Worm (Caenorhabditis elegans): ENCODE data around the gene clec-218.

The clec-218 gene

DNA sequence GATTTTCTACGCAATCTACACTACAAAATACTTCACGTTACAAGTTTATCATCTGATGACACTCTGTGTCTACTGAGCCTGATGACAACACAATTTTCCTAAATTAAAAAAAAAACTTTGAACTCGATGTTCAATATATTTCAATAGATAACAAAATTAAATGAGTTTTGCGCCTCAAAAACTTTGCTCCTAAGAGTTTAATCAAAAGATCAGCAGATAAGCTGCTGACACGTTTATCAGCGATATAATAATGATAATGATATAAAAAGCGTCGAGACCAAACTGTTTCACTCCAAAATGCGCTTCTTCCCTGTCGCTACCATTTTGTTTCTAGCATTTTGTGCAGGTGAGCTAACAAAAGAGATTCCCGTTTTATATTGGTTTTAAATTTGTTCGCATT is at the start of gene clec-218:
clec-218 (plus strand) TSS at position 262 of the 400 bp plus-strand sequence.
- no peak for TF ChIP-seq flt-1 (GFP tag; IDR thresholded peaks at IDR 0.05)
- no peak for TF ChIP-seq F13C5.2 (tag; optimal IDR thresholded peaks at IDR 0.05)
- no peak for TF ChIP-seq ama-1 (optimal IDR thresholded peaks at IDR 0.05)
- no peak for TF ChIP-seq hmbx-1 (tag; optimal IDR thresholded peaks at IDR 0.05)
- no peak for TF ChIP-seq tbx-11 (GFP tag; IDR thresholded peaks at IDR 0.05)
- TF ChIP-seq scrt-1 (GFP tag; IDR thresholded peaks at IDR 0.05): no peak

- TF ChIP-seq tbx-37 (GFP tag; conservative IDR thresholded peaks at IDR 0.05): no peak
Measured at ce11 chrV:8259016-8259415, 48.7 kb upstream of the clec-218 start, which contains the start of gene C16D9.1. TSS of gene C16D9.1 (plus strand) at chrV:8259316.

ce11 chrV:8262212-8262611 is 45.5 kb upstream of the clec-218 start:
- TF ChIP-seq hnd-1 (tag; optimal IDR thresholded peaks at IDR 0.05): no peak

DNA sequence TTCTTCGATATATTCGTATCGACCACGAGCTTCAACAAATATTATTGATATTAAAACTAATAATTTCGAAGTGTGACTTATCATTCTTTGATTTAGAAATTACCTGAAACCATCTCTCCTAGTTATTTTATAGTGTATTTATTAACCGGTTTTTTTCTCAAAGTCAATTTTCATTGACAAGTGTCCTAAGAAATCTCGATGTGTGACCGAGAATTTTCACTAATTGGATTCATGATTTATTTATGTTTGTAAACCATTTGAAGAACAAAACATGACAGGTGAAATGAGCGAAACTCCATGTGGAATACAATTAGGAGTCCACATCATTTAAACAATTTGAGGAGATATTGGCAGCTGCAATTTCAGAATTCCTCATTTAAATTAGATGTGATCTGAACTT is 44.3 kb upstream of the clec-218 start, which contains the start of gene C16D9.8:
C16D9.8 (minus strand) TSS at position 101 of the 400 bp plus-strand sequence.
- no peak for TF ChIP-seq B0310.2 (tag; optimal IDR thresholded peaks at IDR 0.05)
- no peak for TF ChIP-seq pes-1 (GFP tag; IDR thresholded peaks at IDR 0.05)
- TF ChIP-seq flt-1 (GFP tag; IDR thresholded peaks at IDR 0.05): no peak
- no peak for TF ChIP-seq ets-7 (tag; optimal IDR thresholded peaks at IDR 0.05)
- TF ChIP-seq sea-1 (GFP tag; conservative IDR thresholded peaks at IDR 0.05): no peak
- TF ChIP-seq tra-4 (tag; optimal IDR thresholded peaks at IDR 0.05): no peak
- no peak for TF ChIP-seq F13C5.2 (tag; optimal IDR thresholded peaks at IDR 0.05)

DNA sequence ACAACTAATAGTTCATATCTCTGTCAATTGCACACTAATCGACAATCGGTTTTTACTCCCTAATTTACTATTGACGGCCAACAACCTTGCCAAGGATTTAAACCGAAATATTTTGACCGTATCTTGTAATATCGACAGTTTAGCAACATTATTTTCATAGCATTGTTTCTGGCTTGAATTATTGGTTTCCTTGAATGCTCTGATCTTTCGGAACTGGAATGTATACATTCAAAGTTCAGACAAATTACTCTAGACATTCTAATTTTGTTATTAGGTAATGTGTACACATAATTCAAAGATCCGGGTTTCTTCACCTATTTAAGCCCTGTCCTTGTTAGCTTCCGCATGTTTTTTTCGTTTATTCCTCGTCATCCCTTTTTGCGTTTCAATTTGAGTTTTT is 43.8 kb upstream of the clec-218 start, which contains the start of gene C16D9.9:
C16D9.9 (plus strand) TSS at position 301 of the 400 bp plus-strand sequence.
- TF ChIP-seq pes-1 (GFP tag; IDR thresholded peaks at IDR 0.05): no peak
- no peak for TF ChIP-seq flt-1 (GFP tag; IDR thresholded peaks at IDR 0.05)
- no peak for TF ChIP-seq tbx-37 (GFP tag; conservative IDR thresholded peaks at IDR 0.05)
- no peak for TF ChIP-seq aly-1 (tag; optimal IDR thresholded peaks at IDR 0.05)

ce11 chrV:8266232-8266631 is 41.5 kb upstream of the clec-218 start, which contains the start of gene F21F8.5:
TSS of gene F21F8.5 (minus strand) at chrV:8266332.
- TF ChIP-seq F13C5.2 (tag; optimal IDR thresholded peaks at IDR 0.05): no peak
- TF ChIP-seq hmbx-1 (tag; optimal IDR thresholded peaks at IDR 0.05): no peak
- TF ChIP-seq scrt-1 (GFP tag; IDR thresholded peaks at IDR 0.05): no peak
- no peak for TF ChIP-seq ets-7 (tag; optimal IDR thresholded peaks at IDR 0.05)
- no peak for TF ChIP-seq tra-4 (tag; optimal IDR thresholded peaks at IDR 0.05)
- TF ChIP-seq flt-1 (GFP tag; IDR thresholded peaks at IDR 0.05): no peak
- TF ChIP-seq ama-1 (optimal IDR thresholded peaks at IDR 0.05): no peak
- TF ChIP-seq ceh-36 (tag; optimal IDR thresholded peaks at IDR 0.05): no peak

DNA sequence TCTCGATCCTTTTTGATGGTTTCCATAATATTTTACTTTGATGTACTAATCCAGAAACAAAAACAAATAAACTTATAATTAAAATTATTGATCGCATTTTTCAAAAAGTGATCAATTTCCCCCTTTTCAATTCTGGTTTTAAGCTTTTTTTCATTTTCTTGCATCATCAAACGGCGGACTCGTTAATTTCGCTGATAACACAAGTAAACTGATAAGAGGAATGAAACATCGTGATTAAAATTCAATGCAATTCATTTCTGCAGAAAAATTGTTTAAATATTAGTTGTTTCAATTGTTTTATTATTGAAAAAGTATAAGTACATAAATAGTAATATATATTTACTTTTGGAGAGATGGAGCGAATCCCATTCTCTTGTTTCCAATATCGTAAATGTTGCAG is 40.5 kb upstream of the clec-218 start:
- TF ChIP-seq ceh-13 (GFP tag; optimal IDR thresholded peaks at IDR 0.05) (no peak), scrt-1 (GFP tag; IDR thresholded peaks at IDR 0.05) (no peak), tbx-37 (GFP tag; conservative IDR thresholded peaks at IDR 0.05) (no peak), ama-1 (optimal IDR thresholded peaks at IDR 0.05) (no peak), tbx-11 (GFP tag; IDR thresholded peaks at IDR 0.05) (no peak), ceh-36 (tag; optimal IDR thresholded peaks at IDR 0.05) (no peak), F13C5.2 (tag; optimal IDR thresholded peaks at IDR 0.05) (no peak), sea-1 (GFP tag; conservative IDR thresholded peaks at IDR 0.05) (no peak), hmbx-1 (tag; optimal IDR thresholded peaks at IDR 0.05) (no peak), pes-1 (GFP tag; IDR thresholded peaks at IDR 0.05) (no peak), hmg-4 (GFP tag; optimal IDR thresholded peaks at IDR 0.05) (no peak)

ce11 chrV:8268902-8269301 is 38.8 kb upstream of the clec-218 start, which contains the start of the genes asp-6 and asp-12:
TSS of gene asp-6 (minus strand) at chrV:8268937.
TSS of gene asp-12 (plus strand) at chrV:8269210.
- TF ChIP-seq tbx-37 (GFP tag; conservative IDR thresholded peaks at IDR 0.05) (no peak), flt-1 (GFP tag; IDR thresholded peaks at IDR 0.05) (no peak), ets-7 (tag; optimal IDR thresholded peaks at IDR 0.05) (no peak), pes-1 (GFP tag; IDR thresholded peaks at IDR 0.05) (no peak), scrt-1 (GFP tag; IDR thresholded peaks at IDR 0.05) (no peak), ceh-13 (GFP tag; optimal IDR thresholded peaks at IDR 0.05) (no peak), aly-1 (tag; optimal IDR thresholded peaks at IDR 0.05) (no peak), hnd-1 (tag; optimal IDR thresholded peaks at IDR 0.05) (no peak), ceh-36 (tag; optimal IDR thresholded peaks at IDR 0.05) (no peak), hmbx-1 (tag; optimal IDR thresholded peaks at IDR 0.05) (no peak), hmg-4 (GFP tag; optimal IDR thresholded peaks at IDR 0.05) (no peak), ama-1 (optimal IDR thresholded peaks at IDR 0.05) (no peak)

- TF ChIP-seq aly-1 (tag; optimal IDR thresholded peaks at IDR 0.05) (no peak), ets-7 (tag; optimal IDR thresholded peaks at IDR 0.05) (no peak), B0310.2 (tag; optimal IDR thresholded peaks at IDR 0.05) (no peak)
Measured at ce11 chrV:8269878-8270277, 37.9 kb upstream of the clec-218 start.

ce11 chrV:8271395-8271794 is 36.3 kb upstream of the clec-218 start:
- TF ChIP-seq pes-1 (GFP tag; IDR thresholded peaks at IDR 0.05) (no peak), tra-4 (tag; optimal IDR thresholded peaks at IDR 0.05) (no peak), hnd-1 (tag; optimal IDR thresholded peaks at IDR 0.05) (no peak), tbx-11 (GFP tag; IDR thresholded peaks at IDR 0.05) (no peak), hmbx-1 (tag; optimal IDR thresholded peaks at IDR 0.05) (no peak), ceh-36 (tag; optimal IDR thresholded peaks at IDR 0.05) (no peak), F13C5.2 (tag; optimal IDR thresholded peaks at IDR 0.05) (no peak), aly-1 (tag; optimal IDR thresholded peaks at IDR 0.05) (no peak), flt-1 (GFP tag; IDR thresholded peaks at IDR 0.05) (no peak), tbx-37 (GFP tag; conservative IDR thresholded peaks at IDR 0.05) (no peak), B0310.2 (tag; optimal IDR thresholded peaks at IDR 0.05) (no peak), ceh-13 (GFP tag; optimal IDR thresholded peaks at IDR 0.05) (no peak), ama-1 (optimal IDR thresholded peaks at IDR 0.05) (no peak), ets-7 (tag; optimal IDR thresholded peaks at IDR 0.05) (no peak), scrt-1 (GFP tag; IDR thresholded peaks at IDR 0.05) (no peak), hmg-4 (GFP tag; optimal IDR thresholded peaks at IDR 0.05) (no peak)
